Worm (Caenorhabditis elegans): ENCODE data around the gene Y51H7BR.7.

ce11 chrII:1490813-1491212 is 34.6 kb downstream of the Y51H7BR.7 start:
- no peak for TF ChIP-seq nhr-23 (tag; optimal IDR thresholded peaks at IDR 0.05)
- TF ChIP-seq ztf-4 (tag; optimal IDR thresholded peaks at IDR 0.05), result no peak
- TF ChIP-seq elt-3 (tag; optimal IDR thresholded peaks at IDR 0.05), result no peak
- TF ChIP-seq pha-4 (tag; optimal IDR thresholded peaks at IDR 0.05), result no peak
- no peak for TF ChIP-seq nhr-25 (tag; optimal IDR thresholded peaks at IDR 0.05)
- TF ChIP-seq ceh-9 (tag; optimal IDR thresholded peaks at IDR 0.05), result no peak
- no peak for TF ChIP-seq pqm-1 (tag; optimal IDR thresholded peaks at IDR 0.05)
- no peak for TF ChIP-seq unc-62 (GFP tag; optimal IDR thresholded peaks at IDR 0.05)
- no peak for TF ChIP-seq ama-1 (optimal IDR thresholded peaks at IDR 0.05)
- TF ChIP-seq zag-1 (tag; optimal IDR thresholded peaks at IDR 0.05), result no peak

All from whole organism, L3 larva.